Worm (Caenorhabditis elegans) whole organism, early embryonic: ENCODE measurements around the gene C16C8.20.

Experiments
- aly-1 ChIP-seq: sonication (generic microtip); optimal IDR thresholded peaks from 2 replicates; lab custom pipeline; 2016; ENCODE audit warnings: missing genetic modification characterization, missing compliant biosample characterization
- ama-1 ChIP-seq: fragments of 150-350 bp; optimal IDR thresholded peaks from 2 replicates; lab custom pipeline; 2014
- ceh-13 ChIP-seq: fragments of 200-800 bp; sonication (Bioruptor generic); optimal IDR thresholded peaks from 2 replicates; lab custom pipeline; 2018; ENCODE audit warnings: mild to moderate bottlenecking, missing genetic modification characterization, missing compliant biosample characterization
- ets-7 ChIP-seq: sonication (generic microtip); optimal IDR thresholded peaks from 2 replicates; lab custom pipeline; 2016; ENCODE audit warnings: missing genotype, missing genetic modification characterization, missing compliant biosample characterization
- flt-1 ChIP-seq: fragments of 200-800 bp; sonication (Bioruptor generic); IDR thresholded peaks from 2 replicates; pipeline ENCODE4 v1.3.6; 2022; ENCODE audit warnings: missing genetic modification characterization, missing compliant biosample characterization
- hmg-4 ChIP-seq: fragments of 200-800 bp; sonication (Bioruptor generic); optimal IDR thresholded peaks from 2 replicates; lab custom pipeline; 2018; ENCODE audit warnings: mild to moderate bottlenecking, missing genetic modification characterization, missing compliant biosample characterization
- pes-1 ChIP-seq: fragments of 200-800 bp; sonication (Bioruptor generic); IDR thresholded peaks from 2 replicates; pipeline ENCODE4 v1.3.6; 2022; ENCODE audit warnings: missing genetic modification reagents, missing genetic modification characterization, missing compliant biosample characterization
- sea-1 ChIP-seq: fragments of 200-800 bp; sonication (Bioruptor generic); conservative IDR thresholded peaks from 2 replicates; pipeline ENCODE4 v1.3.6; 2022; ENCODE audit warnings: missing genetic modification characterization, missing compliant biosample characterization
- tbx-11 ChIP-seq: fragments of 200-800 bp; sonication (Bioruptor generic); IDR thresholded peaks from 2 replicates; pipeline ENCODE4 v1.3.6; 2022; ENCODE audit warnings: missing genetic modification characterization, missing compliant biosample characterization
- tbx-37 ChIP-seq: fragments of 200-800 bp; sonication (Bioruptor generic); conservative IDR thresholded peaks from 2 replicates; pipeline ENCODE4 v1.3.6; 2022; ENCODE audit warnings: missing genetic modification reagents, missing genetic modification characterization, missing compliant biosample characterization

DNA sequence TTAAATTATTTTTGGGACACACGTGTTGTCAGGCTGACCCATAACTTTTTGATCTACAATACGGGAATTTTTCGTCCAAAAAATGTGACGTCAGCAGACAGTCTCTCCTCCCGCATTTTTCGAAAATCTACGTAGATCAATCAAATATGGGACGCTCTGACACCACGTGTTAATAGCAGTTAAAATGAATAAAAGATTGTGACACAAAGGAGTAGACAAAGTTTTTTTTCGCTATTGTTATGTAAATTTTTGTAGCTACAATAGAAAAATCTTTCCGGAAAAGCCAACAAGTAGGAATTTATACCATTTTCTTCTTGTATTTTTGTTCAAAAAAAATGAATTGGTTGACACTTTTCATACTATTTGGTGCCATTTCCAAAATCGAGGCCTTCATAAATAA is 5.4 kb upstream of the C16C8.20 start, which contains the start of gene C16C8.27:
- no peak for TF ChIP-seq ama-1 (lab: Kevin White, UChicago)
- no peak for TF ChIP-seq flt-1 (GFP tag; lab: Robert Waterston, UW)
- no peak for TF ChIP-seq pes-1 (GFP tag; lab: Robert Waterston, UW)
- no peak for TF ChIP-seq sea-1 (GFP tag; lab: Robert Waterston, UW)
- TF ChIP-seq tbx-11: no peak
- no peak for TF ChIP-seq hmg-4 (GFP tag; lab: Kevin White, UChicago)
- TF ChIP-seq aly-1 (tag; lab: Kevin White, UChicago): no peak
- no peak for TF ChIP-seq tbx-37
- no peak for TF ChIP-seq ets-7 (tag; lab: Kevin White, UChicago)
- no peak for TF ChIP-seq ceh-13 (GFP tag; lab: Kevin White, UChicago)
